Fruit fly (Drosophila melanogaster) whole organism, embryonic: ENCODE measurements around the gene CG32857.

ENCODE experiments used
- Ada2b ChIP-seq: fragments of 200-800 bp; sonication (Bioruptor generic); IDR thresholded peaks from 2 replicates; pipeline ENCODE4 v1.3.6; 2022; ENCODE audit warnings: missing biosample characterization, missing genetic modification characterization
- Atf-2 ChIP-seq: fragments of 200-800 bp; sonication (Bioruptor generic); optimal IDR thresholded peaks from 2 replicates; lab custom pipeline; 2016; ENCODE audit warnings: missing biosample characterization, missing genetic modification characterization
- Awh ChIP-seq: fragments of 200-800 bp; sonication (Bioruptor generic); IDR thresholded peaks from 2 replicates; pipeline ENCODE4, ENCODE4 v1.3.6; 2022; ENCODE audit warnings: missing biosample characterization, missing genetic modification characterization
- BEAF-32 ChIP-seq: fragments of 200-800 bp; sonication (Bioruptor generic); optimal IDR thresholded peaks from 3 replicates; lab custom pipeline; 2017; ENCODE audit warnings: missing biosample characterization, missing genetic modification characterization, mild to moderate bottlenecking, moderate library complexity, missing genetic modification reagents
- CG10274 ChIP-seq: fragments of 200-800 bp; sonication (Bioruptor generic); optimal IDR thresholded peaks from 3 replicates; lab custom pipeline; 2017; ENCODE audit warnings: missing biosample characterization, mild to moderate bottlenecking, missing genetic modification characterization
- CG11695 ChIP-seq: fragments of 200-800 bp; sonication (Bioruptor generic); IDR thresholded peaks from 3 replicates; pipeline ENCODE4 v1.3.6; 2022; ENCODE audit warnings: missing biosample characterization, missing genetic modification characterization
- CG12071 ChIP-seq: fragments of 200-800 bp; sonication (Bioruptor generic); optimal IDR thresholded peaks from 3 replicates; lab custom pipeline; 2018; ENCODE audit warnings: missing biosample characterization, mild to moderate bottlenecking, missing genetic modification characterization
- CG1233 ChIP-seq: fragments of 200-800 bp; sonication (Bioruptor generic); optimal IDR thresholded peaks from 4 replicates; lab custom pipeline; 2018; ENCODE audit warnings: missing biosample characterization, mild to moderate bottlenecking, missing genetic modification characterization
- CG12659 ChIP-seq: fragments of 200-800 bp; sonication (Bioruptor generic); optimal IDR thresholded peaks from 3 replicates; lab custom pipeline; 2017; ENCODE audit warnings: mild to moderate bottlenecking, missing biosample characterization, missing genetic modification reagents, missing genetic modification characterization
- CG15479 ChIP-seq: fragments of 200-800 bp; sonication (Bioruptor generic); optimal IDR thresholded peaks from 3 replicates; lab custom pipeline; 2019; ENCODE audit warnings: missing biosample characterization, mild to moderate bottlenecking, missing genetic modification characterization, moderate library complexity
- CG2116 ChIP-seq: fragments of 200-800 bp; sonication (Bioruptor generic); optimal IDR thresholded peaks from 3 replicates; lab custom pipeline; 2018; ENCODE audit warnings: missing biosample characterization, mild to moderate bottlenecking, missing genetic modification characterization
- CG31224 ChIP-seq: fragments of 200-800 bp; sonication (Bioruptor generic); IDR thresholded peaks from 2 replicates; pipeline ENCODE4 v1.3.6; 2022; ENCODE audit warnings: missing biosample characterization, missing genetic modification characterization
- CG3163 ChIP-seq: fragments of 200-800 bp; sonication (Bioruptor generic); optimal IDR thresholded peaks from 3 replicates; lab custom pipeline; 2016; ENCODE audit warnings: missing biosample characterization, missing genetic modification characterization
- CG32532 ChIP-seq: fragments of 200-800 bp; sonication (Bioruptor generic); IDR thresholded peaks from 2 replicates; pipeline ENCODE4 v1.3.6; 2022; ENCODE audit warnings: missing biosample characterization, missing genetic modification characterization
- CG3281 ChIP-seq: fragments of 200-800 bp; sonication (Bioruptor generic); optimal IDR thresholded peaks from 3 replicates; lab custom pipeline; 2017; ENCODE audit warnings: missing biosample characterization, mild to moderate bottlenecking, missing genetic modification characterization
- CG34224 ChIP-seq: fragments of 200-800 bp; sonication (Bioruptor generic); IDR thresholded peaks from 3 replicates; pipeline ENCODE4 v1.3.6; 2022; ENCODE audit warnings: missing biosample characterization, missing genetic modification characterization; ENCODE audit not compliant: partially characterized antibody
- CG42726 ChIP-seq: fragments of 200-800 bp; sonication (Bioruptor generic); IDR thresholded peaks from 2 replicates; pipeline ENCODE4 v1.3.6; 2022; ENCODE audit warnings: missing biosample characterization, missing genetic modification characterization; ENCODE audit not compliant: partially characterized antibody
- CG4360 ChIP-seq: fragments of 200-800 bp; sonication (Bioruptor generic); IDR thresholded peaks from 2 replicates; pipeline ENCODE4 v1.3.6; 2022; ENCODE audit warnings: missing biosample characterization, missing genetic modification characterization
- CG43689 ChIP-seq: fragments of 200-800 bp; sonication (Bioruptor generic); IDR thresholded peaks from 2 replicates; pipeline ENCODE4 v1.3.6; 2022; ENCODE audit warnings: missing biosample characterization, missing genetic modification characterization
- CG8924 ChIP-seq: fragments of 200-800 bp; optimal IDR thresholded peaks from 3 replicates; lab custom pipeline; 2019; ENCODE audit warnings: missing biosample characterization, mild to moderate bottlenecking, missing genetic modification characterization, moderate library complexity
- CG8944 ChIP-seq: fragments of 200-800 bp; sonication (Bioruptor generic); optimal IDR thresholded peaks from 3 replicates; lab custom pipeline; 2016; ENCODE audit warnings: missing biosample characterization, missing genetic modification characterization
- Deaf1 ChIP-seq: fragments of 200-800 bp; optimal IDR thresholded peaks from 3 replicates; lab custom pipeline; 2019; ENCODE audit warnings: missing biosample characterization, mild to moderate bottlenecking, missing genetic modification characterization, moderate library complexity
- Hand ChIP-seq: fragments of 200-800 bp; sonication (Bioruptor generic); optimal IDR thresholded peaks from 2 replicates; lab custom pipeline; 2017; ENCODE audit warnings: mild to moderate bottlenecking, missing biosample characterization, missing genetic modification reagents, missing genetic modification characterization
- HmgD ChIP-seq: fragments of 200-800 bp; sonication (Bioruptor generic); optimal IDR thresholded peaks from 3 replicates; lab custom pipeline; 2016; ENCODE audit warnings: missing biosample characterization, missing genetic modification characterization
- Hr3 ChIP-seq: fragments of 200-800 bp; sonication (Bioruptor generic); optimal IDR thresholded peaks from 3 replicates; lab custom pipeline; 2016; ENCODE audit warnings: missing biosample characterization, missing genetic modification characterization
- Hr78 ChIP-seq, 2 experiments: fragments of 200-800 bp in 1 of 2; fragments of >200 bp in 1 of 2; sonication (Bioruptor generic) in 1 of 2; optimal IDR thresholded peaks; 2 replicates each; lab custom pipeline; 2017 to 2019; ENCODE audit warnings: missing biosample characterization in 2 of 2, missing genetic modification characterization in 2 of 2, mild to moderate bottlenecking in 1 of 2, moderate library complexity in 1 of 2
- Jarid2 ChIP-seq: fragments of 200-800 bp; sonication (Bioruptor generic); optimal IDR thresholded peaks from 3 replicates; lab custom pipeline; 2017; ENCODE audit warnings: mild to moderate bottlenecking, missing biosample characterization, missing genetic modification reagents, missing genetic modification characterization
- Meics ChIP-seq: fragments of 200-800 bp; sonication (Bioruptor generic); optimal IDR thresholded peaks from 2 replicates; lab custom pipeline; 2017; ENCODE audit warnings: missing biosample characterization, mild to moderate bottlenecking, missing genetic modification characterization
- NFAT ChIP-seq: fragments of 200-800 bp; sonication (Bioruptor generic); IDR thresholded peaks from 2 replicates; pipeline ENCODE4 v1.3.6; 2022; ENCODE audit warnings: missing biosample characterization, missing genetic modification characterization
- Oli ChIP-seq: fragments of 200-800 bp; sonication (Bioruptor generic); optimal IDR thresholded peaks from 2 replicates; lab custom pipeline; 2018; ENCODE audit warnings: missing biosample characterization, mild to moderate bottlenecking, missing genetic modification characterization, moderate library complexity
- Poxn ChIP-seq: fragments of 200-800 bp; sonication (Bioruptor generic); IDR thresholded peaks from 2 replicates; pipeline ENCODE4 v1.3.6; 2022; ENCODE audit warnings: missing biosample characterization, missing genetic modification characterization
- Ravus ChIP-seq: fragments of 200-800 bp; sonication (Bioruptor generic); IDR thresholded peaks from 2 replicates; pipeline ENCODE4 v1.3.6; 2022; ENCODE audit warnings: missing biosample characterization, missing genetic modification characterization
- amos ChIP-seq: fragments of 200-800 bp; sonication (Bioruptor generic); IDR thresholded peaks from 2 replicates; pipeline ENCODE4 v1.3.6; 2022; ENCODE audit warnings: missing biosample characterization, missing genetic modification characterization; ENCODE audit not compliant: partially characterized antibody
- bbx ChIP-seq: fragments of 200-800 bp; sonication (Bioruptor generic); IDR thresholded peaks from 2 replicates; pipeline ENCODE4 v1.3.6; 2022; ENCODE audit warnings: missing biosample characterization, missing genetic modification characterization; ENCODE audit not compliant: partially characterized antibody
- bigmax ChIP-seq: fragments of 200-800 bp; sonication (Bioruptor generic); optimal IDR thresholded peaks from 2 replicates; lab custom pipeline; 2018; ENCODE audit warnings: missing biosample characterization, mild to moderate bottlenecking, missing genetic modification characterization
- chif ChIP-seq, 2 experiments: fragments of 200-800 bp; sonication (Bioruptor generic); optimal IDR thresholded peaks; 3 replicates each; lab custom pipeline; 2016; ENCODE audit warnings: missing biosample characterization in 2 of 2, missing genetic modification characterization in 2 of 2
- dmrt11E ChIP-seq: fragments of 200-800 bp; sonication (Bioruptor generic); optimal IDR thresholded peaks from 3 replicates; lab custom pipeline; 2018; ENCODE audit warnings: missing biosample characterization, mild to moderate bottlenecking, missing genetic modification characterization, moderate library complexity
- fd3F ChIP-seq: fragments of 200-800 bp; sonication (Bioruptor generic); optimal IDR thresholded peaks from 2 replicates; lab custom pipeline; 2018; ENCODE audit warnings: missing biosample characterization, mild to moderate bottlenecking, missing genetic modification characterization, moderate library complexity
- fd64A ChIP-seq: fragments of 200-800 bp; sonication (Bioruptor generic); optimal IDR thresholded peaks from 3 replicates; lab custom pipeline; 2018; ENCODE audit warnings: missing biosample characterization, mild to moderate bottlenecking, missing genetic modification characterization
- fu2 ChIP-seq: fragments of 200-800 bp; sonication (Bioruptor generic); optimal IDR thresholded peaks from 2 replicates; lab custom pipeline; 2016; ENCODE audit warnings: missing biosample characterization, missing genetic modification characterization
- ham ChIP-seq: fragments of 200-800 bp; sonication (Bioruptor generic); IDR thresholded peaks from 2 replicates; pipeline ENCODE4 v1.3.6; 2022; ENCODE audit warnings: missing biosample characterization, missing genetic modification characterization
- lov ChIP-seq, 2 experiments: fragments of 200-800 bp in 1 of 2; fragments of >200 bp in 1 of 2; sonication (Bioruptor generic) in 1 of 2; IDR thresholded peaks in 1 of 2; optimal IDR thresholded peaks in 1 of 2; 2 replicates in 1 of 2; 3 replicates in 1 of 2; pipeline versions ENCODE4 v1.3.6 to Lab custom; 2017 to 2022; ENCODE audit warnings: missing biosample characterization in 1 of 2, missing genetic modification characterization in 1 of 2
- pho ChIP-seq: fragments of 200-800 bp; sonication (Bioruptor generic); optimal IDR thresholded peaks from 2 replicates; lab custom pipeline; 2016; ENCODE audit warnings: missing biosample characterization, missing genetic modification characterization
- sim ChIP-seq: fragments of 200-800 bp; sonication (Bioruptor generic); IDR thresholded peaks from 2 replicates; pipeline ENCODE4 v1.3.6; 2022; ENCODE audit warnings: missing biosample characterization, missing genetic modification characterization
- so ChIP-seq: fragments of 200-800 bp; sonication (Bioruptor generic); IDR thresholded peaks from 3 replicates; pipeline ENCODE4 v1.3.6; 2022; ENCODE audit warnings: missing biosample characterization, missing genetic modification characterization
- sqz ChIP-seq: fragments of 200-800 bp; sonication (Bioruptor generic); optimal IDR thresholded peaks from 3 replicates; lab custom pipeline; 2018; ENCODE audit warnings: missing biosample characterization, mild to moderate bottlenecking, missing genetic modification characterization
- stc ChIP-seq: fragments of 200-800 bp; sonication (Bioruptor generic); IDR thresholded peaks from 2 replicates; pipeline ENCODE4 v1.3.6; 2022; ENCODE audit warnings: missing biosample characterization, missing genetic modification characterization
- sug ChIP-seq: fragments of 200-800 bp; optimal IDR thresholded peaks from 2 replicates; lab custom pipeline; 2019; ENCODE audit warnings: missing biosample characterization, mild to moderate bottlenecking, missing genetic modification characterization, moderate library complexity
- trem ChIP-seq: fragments of 200-800 bp; optimal IDR thresholded peaks from 3 replicates; lab custom pipeline; 2019; ENCODE audit warnings: missing biosample characterization, mild to moderate bottlenecking, missing genetic modification characterization, moderate library complexity
- unpg ChIP-seq: fragments of 200-800 bp; sonication (Bioruptor generic); optimal IDR thresholded peaks from 3 replicates; lab custom pipeline; 2018; ENCODE audit warnings: missing biosample characterization, mild to moderate bottlenecking, missing genetic modification characterization, moderate library complexity

Gene CG32857

DNA sequence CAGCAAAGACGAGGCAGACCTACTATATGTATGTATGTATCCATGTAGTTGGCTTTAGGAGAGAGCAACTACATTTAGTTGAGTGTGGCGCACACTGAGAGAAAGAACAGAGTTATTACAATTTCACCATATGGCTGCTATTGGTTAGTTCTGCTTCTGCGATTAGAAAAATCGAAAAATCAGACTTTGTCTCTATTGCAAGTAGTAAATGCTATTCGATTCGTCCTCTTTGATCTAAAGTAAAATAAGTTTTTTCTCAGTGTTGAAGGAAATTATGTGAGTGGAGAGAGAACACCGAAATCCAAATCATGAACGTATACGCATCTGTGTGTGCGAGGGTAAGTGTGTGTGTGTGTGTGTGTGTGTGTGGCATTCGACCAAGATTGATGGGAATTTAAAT is 23.5 kb downstream of the CG32857 start (continued):
- TF ChIP-seq CG34224 (GFP tag; lab: Robert Waterston, UW) (no peak), Deaf1 (tag; lab: Kevin White, UChicago) (peak; percentile 58), CG32532 (peak; percentile 54; the same call in 1 of the 2 replicates), ham (no peak), CG3163 (GFP tag; lab: Kevin White, UChicago) (peak; percentile 59), Hand (peak; percentile 7), Jarid2 (peak; percentile 23), CG15479 (GFP tag; lab: Kevin White, UChicago) (no peak), sim (GFP tag; lab: Robert Waterston, UW) (peak; percentile 68; the same call in 1 of the 2 replicates), CG42726 (GFP tag; lab: Robert Waterston, UW) (no peak), CG8924 (peak; percentile 86), so (GFP tag; lab: Robert Waterston, UW) (peak; percentile 78; the same call in 1 of the 3 replicates), Oli (tag; lab: Kevin White, UChicago) (peak; percentile 85), Hr78 (GFP tag; optimal IDR thresholded peaks at IDR 0.05; lab: Kevin White, UChicago) (peak in 1 of 2 experiments; percentile 25), fd3F (peak; percentile 42), amos (GFP tag; lab: Robert Waterston, UW) (no peak), CG12071 (GFP tag; lab: Kevin White, UChicago) (peak; percentile 75), sug (tag; lab: Kevin White, UChicago) (no peak), CG31224 (peak; percentile 50; the same call in 1 of the 2 replicates), trem (tag; lab: Kevin White, UChicago) (peak; percentile 86), Meics (peak; percentile 60), CG2116 (GFP tag; lab: Kevin White, UChicago) (peak; percentile 24), lov (optimal IDR thresholded peaks at IDR 0.05; lab: Kevin White, UChicago) (no peak), lov (GFP tag; IDR thresholded peaks at IDR 0.05; lab: Robert Waterston, UW) (peak; percentile 89), chif (GFP tag; optimal IDR thresholded peaks at IDR 0.05; lab: Kevin White, UChicago) (peak; percentile 84 to 90), CG11695 (GFP tag; lab: Robert Waterston, UW) (peak; percentile 79), CG10274 (GFP tag; lab: Kevin White, UChicago) (peak; percentile 48), CG1233 (GFP tag; lab: Kevin White, UChicago) (peak; percentile 77), CG8944 (GFP tag; lab: Kevin White, UChicago) (peak; percentile 85), Ada2b (GFP tag; lab: Robert Waterston, UW) (peak; percentile 84), CG4360 (GFP tag; lab: Robert Waterston, UW) (no peak), NFAT (GFP tag; lab: Robert Waterston, UW) (no peak), sqz (GFP tag; lab: Kevin White, UChicago) (peak; percentile 69), CG3281 (GFP tag; lab: Kevin White, UChicago) (peak; percentile 58), pho (peak; percentile 38), CG12659 (GFP tag; lab: Kevin White, UChicago) (peak; percentile 52), Atf-2 (GFP tag; lab: Kevin White, UChicago) (peak; percentile 58), BEAF-32 (no peak), CG43689 (no peak), Ravus (GFP tag; lab: Robert Waterston, UW) (peak; percentile 3), stc (GFP tag; lab: Robert Waterston, UW) (peak; percentile 67), unpg (peak; percentile 88), fu2 (GFP tag; lab: Kevin White, UChicago) (peak; percentile 49), bigmax (GFP tag; lab: Kevin White, UChicago) (peak; percentile 12), HmgD (GFP tag; lab: Kevin White, UChicago) (peak; percentile 54), fd64A (GFP tag; lab: Kevin White, UChicago) (peak; percentile 74), bbx (GFP tag; lab: Robert Waterston, UW) (no peak), Awh (peak; percentile 65), Poxn (GFP tag; lab: Robert Waterston, UW) (no peak), Hr3 (peak; percentile 78), dmrt11E (tag; lab: Kevin White, UChicago) (peak; percentile 82)
